Worm (Caenorhabditis elegans): Measurements from ENCODE around the gene dct-8.

dct-8 gene

DNA sequence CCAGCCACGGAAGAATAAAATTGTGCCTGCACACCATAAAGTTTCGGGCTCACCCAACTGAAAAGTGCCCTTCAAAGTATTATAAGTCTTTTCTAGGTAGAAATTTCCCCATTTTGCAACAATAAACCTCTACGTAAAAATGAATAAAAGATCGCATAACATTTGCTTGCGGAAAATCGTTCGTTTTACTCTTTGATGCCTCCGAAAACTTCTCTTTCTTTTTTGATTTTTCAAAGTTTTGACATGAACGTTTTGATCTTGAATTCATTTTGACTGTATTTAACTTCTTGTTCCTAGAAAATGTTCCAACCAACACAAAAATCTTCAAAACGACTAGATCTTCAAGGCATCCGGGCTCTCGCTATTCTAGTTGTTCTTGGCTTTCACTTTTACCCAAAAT is 5.9 kb upstream of the dct-8 start, which contains the start of gene oac-21:
Gene oac-21 (plus strand): TSS at position 301 of the 400 bp plus-strand sequence.
- no peak for TF ChIP-seq ceh-48 (tag; optimal IDR thresholded peaks at IDR 0.05)
- TF ChIP-seq C38D4.7 (GFP tag; optimal IDR thresholded peaks at IDR 0.05): no peak
- no peak for TF ChIP-seq ceh-45 (GFP tag; IDR thresholded peaks at IDR 0.05)
- no peak for TF ChIP-seq ceh-18 (tag; optimal IDR thresholded peaks at IDR 0.05)
- no peak for TF ChIP-seq hlh-15 (tag; optimal IDR thresholded peaks at IDR 0.05)
- TF ChIP-seq unc-86 (tag; optimal IDR thresholded peaks at IDR 0.05): no peak
- no peak for TF ChIP-seq K02D7.2 (tag; optimal IDR thresholded peaks at IDR 0.05)
- no peak for TF ChIP-seq unc-42 (tag; optimal IDR thresholded peaks at IDR 0.05)
- no peak for TF ChIP-seq hlh-8 (tag; optimal IDR thresholded peaks at IDR 0.05)
- no peak for TF ChIP-seq sox-2 (GFP tag; IDR thresholded peaks at IDR 0.05)
- TF ChIP-seq pax-1 (tag; optimal IDR thresholded peaks at IDR 0.05): no peak
- no peak for TF ChIP-seq nhr-232 (tag; optimal IDR thresholded peaks at IDR 0.05)
- TF ChIP-seq unc-3 (GFP tag; conservative IDR thresholded peaks at IDR 0.05): no peak
- TF ChIP-seq unc-3 (tag; optimal IDR thresholded peaks at IDR 0.05): no peak
- TF ChIP-seq tbx-2 (tag; optimal IDR thresholded peaks at IDR 0.05): no peak

DNA sequence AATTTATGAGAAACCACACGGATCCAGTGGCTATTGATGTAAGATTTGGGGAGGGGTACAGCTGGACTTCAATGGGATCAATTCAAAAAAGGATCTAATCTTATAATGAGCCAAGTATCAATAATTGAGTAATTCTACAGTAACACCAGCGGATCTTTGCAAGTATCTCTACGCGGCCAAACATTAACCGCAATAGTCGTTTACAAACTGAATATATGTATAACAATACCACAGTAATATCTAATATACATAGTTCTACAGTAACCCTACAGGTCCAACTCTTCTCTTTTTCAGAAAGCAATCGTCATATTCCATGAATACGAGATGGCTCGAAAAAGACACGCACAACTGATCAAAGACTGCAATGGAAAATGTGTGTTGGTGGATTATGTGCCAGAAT is 2.8 kb upstream of the dct-8 start, which contains the start of gene F56D6.9:
Gene F56D6.9 (plus strand): TSS at position 301 of the 400 bp plus-strand sequence.
- no peak for TF ChIP-seq ceh-2 (tag; optimal IDR thresholded peaks at IDR 0.05)
- TF ChIP-seq K02D7.2 (tag; optimal IDR thresholded peaks at IDR 0.05): no peak
- no peak for TF ChIP-seq pag-3 (tag; optimal IDR thresholded peaks at IDR 0.05; ENCODE audit: borderline replicate concordance)
- no peak for TF ChIP-seq ceh-14 (tag; optimal IDR thresholded peaks at IDR 0.05)
- TF ChIP-seq ahr-1 (tag; optimal IDR thresholded peaks at IDR 0.05): no peak
- TF ChIP-seq ceh-45 (GFP tag; IDR thresholded peaks at IDR 0.05): no peak
- TF ChIP-seq T23F11.4 (GFP tag; optimal IDR thresholded peaks at IDR 0.05): no peak
- no peak for TF ChIP-seq pqm-1 (tag; optimal IDR thresholded peaks at IDR 0.05)
- TF ChIP-seq odd-2 (tag; optimal IDR thresholded peaks at IDR 0.05): no peak
- no peak for TF ChIP-seq fkh-6 (tag; optimal IDR thresholded peaks at IDR 0.05)
- TF ChIP-seq lin-11 (tag; optimal IDR thresholded peaks at IDR 0.05): no peak
- TF ChIP-seq hlh-30 (tag; optimal IDR thresholded peaks at IDR 0.05; ENCODE audit: insufficient read depth): no peak
- TF ChIP-seq K09A11.1 (tag; optimal IDR thresholded peaks at IDR 0.05; ENCODE audit: insufficient read depth): no peak
- TF ChIP-seq tbx-2 (tag; optimal IDR thresholded peaks at IDR 0.05): no peak
- TF ChIP-seq syd-9 (tag; optimal IDR thresholded peaks at IDR 0.05): no peak
- TF ChIP-seq C08G9.2 (tag; optimal IDR thresholded peaks at IDR 0.05): no peak
- TF ChIP-seq F13H6.1 (tag; optimal IDR thresholded peaks at IDR 0.05): no peak

DNA sequence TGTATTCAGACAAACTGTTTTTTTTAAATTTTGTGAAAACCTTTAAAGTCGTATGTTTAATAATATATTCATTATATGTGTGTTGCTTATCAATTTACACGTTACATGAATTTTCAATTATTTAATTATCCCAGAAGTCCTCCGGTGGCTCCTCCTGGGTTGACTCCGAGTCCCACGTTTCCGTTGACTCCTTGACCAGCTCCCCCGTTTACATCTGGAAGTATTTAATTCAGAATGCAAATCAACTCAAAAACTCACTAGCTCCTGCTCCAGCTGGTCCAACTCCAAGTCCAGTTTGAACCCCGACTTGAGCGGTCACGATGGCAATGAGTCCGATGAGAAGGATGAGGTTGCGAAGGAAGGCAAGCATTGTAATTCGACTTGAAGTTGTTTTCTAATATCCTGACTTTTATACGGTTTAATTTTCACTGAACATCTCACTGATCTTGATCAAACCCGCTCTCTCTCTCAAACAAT is 828 bp upstream of the dct-8 start, which contains the start of gene F56D6.8:
Gene F56D6.8 (minus strand): TSS at position 427 of the 477 bp plus-strand sequence.
- TF ChIP-seq ceh-48 (tag; optimal IDR thresholded peaks at IDR 0.05) (no peak), nfya-1 (tag; optimal IDR thresholded peaks at IDR 0.05) (no peak), eyg-1 (tag; optimal IDR thresholded peaks at IDR 0.05) (no peak), gmeb-2 (tag; optimal IDR thresholded peaks at IDR 0.05) (no peak), fax-1 (tag; optimal IDR thresholded peaks at IDR 0.05) (no peak), lim-6 (tag; optimal IDR thresholded peaks at IDR 0.05) (no peak), pax-1 (tag; optimal IDR thresholded peaks at IDR 0.05) (no peak)

DNA sequence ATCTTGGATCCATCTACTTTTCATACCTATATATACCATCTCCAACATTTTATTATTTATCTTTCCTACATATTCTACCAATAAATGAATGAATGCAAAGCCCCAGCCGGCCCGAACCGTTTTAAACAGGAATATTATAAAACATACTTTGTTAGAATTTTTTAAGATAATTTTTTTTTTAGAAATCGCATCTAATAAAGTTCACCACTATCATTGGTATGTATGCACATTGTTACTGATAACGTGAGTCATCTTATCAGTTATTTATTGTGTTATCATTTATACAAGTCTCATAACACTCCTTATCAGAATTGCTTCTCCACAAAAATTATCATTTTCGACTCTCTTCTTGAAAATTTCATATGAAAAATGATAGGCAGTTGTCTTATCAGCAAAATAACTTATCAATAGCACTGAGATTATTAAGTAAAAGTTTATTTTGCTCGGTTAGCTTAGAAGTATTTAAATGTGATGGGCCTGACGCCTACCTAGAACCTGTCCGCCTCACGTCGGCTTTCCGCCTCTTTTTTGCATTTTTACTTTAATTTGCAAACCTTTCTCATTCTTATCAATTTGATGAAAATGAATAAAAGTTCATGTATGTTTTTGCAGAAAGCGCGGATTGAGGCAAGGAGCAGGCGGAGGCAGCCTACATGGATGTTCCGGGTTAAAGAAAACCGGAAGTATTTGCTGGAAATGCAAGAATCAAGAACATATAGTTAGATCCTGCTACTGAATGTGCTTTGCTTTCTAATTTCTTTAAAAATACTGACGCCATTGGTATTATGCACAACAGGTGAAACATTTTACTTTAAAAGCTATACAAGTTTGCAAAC is 5.1 kb downstream of the dct-8 start, which contains the start of gene srz-62:
Gene srz-62 (plus strand): TSS at position 786 of the 836 bp plus-strand sequence.
- no peak for TF ChIP-seq tbx-7 (tag; optimal IDR thresholded peaks at IDR 0.05)
- no peak for TF ChIP-seq ttx-3 (tag; optimal IDR thresholded peaks at IDR 0.05)
- no peak for TF ChIP-seq C38D4.7 (GFP tag; optimal IDR thresholded peaks at IDR 0.05)
- TF ChIP-seq pqm-1 (tag; optimal IDR thresholded peaks at IDR 0.05): peak; percentile 82
- TF ChIP-seq elt-2 (tag; optimal IDR thresholded peaks at IDR 0.05): peak; percentile 100
- no peak for TF ChIP-seq ceh-34 (tag; optimal IDR thresholded peaks at IDR 0.05)
- peak; percentile 20 for TF ChIP-seq zip-5 (tag; optimal IDR thresholded peaks at IDR 0.05)
